Fruit fly (Drosophila melanogaster) whole organism, embryonic: Measurements from ENCODE around the gene CG43438.

Source experiments
- Aef1 ChIP-seq: fragments of 200-800 bp; sonication (Bioruptor generic); IDR thresholded peaks from 3 replicates; pipeline ENCODE4 v1.3.6; 2022; ENCODE audit warnings: missing biosample characterization, missing genetic modification characterization
- CG12219 ChIP-seq: fragments of 200-800 bp; sonication (Bioruptor generic); optimal IDR thresholded peaks from 3 replicates; lab custom pipeline; 2018; ENCODE audit warnings: missing biosample characterization, mild to moderate bottlenecking, missing genetic modification characterization
- CG12299 ChIP-seq: fragments of 200-800 bp; sonication (Bioruptor generic); optimal IDR thresholded peaks from 2 replicates; lab custom pipeline; 2018; ENCODE audit warnings: missing biosample characterization, mild to moderate bottlenecking, missing genetic modification characterization
- CG12942 ChIP-seq: fragments of 200-800 bp; sonication (Bioruptor generic); optimal IDR thresholded peaks from 3 replicates; lab custom pipeline; 2016; ENCODE audit warnings: missing biosample characterization, missing genetic modification characterization
- CG15269 ChIP-seq: fragments of 200-800 bp; sonication (Bioruptor generic); optimal IDR thresholded peaks from 2 replicates; lab custom pipeline; 2018; ENCODE audit warnings: missing biosample characterization, mild to moderate bottlenecking, missing genetic modification characterization, moderate library complexity
- CG16863 ChIP-seq: fragments of 200-800 bp; sonication (Bioruptor generic); optimal IDR thresholded peaks from 3 replicates; lab custom pipeline; 2016; ENCODE audit warnings: missing biosample characterization, missing genetic modification characterization
- CG18262 ChIP-seq: fragments of 200-800 bp; optimal IDR thresholded peaks from 3 replicates; lab custom pipeline; 2019; ENCODE audit warnings: missing biosample characterization, mild to moderate bottlenecking, missing genetic modification characterization, moderate library complexity
- CG18599 ChIP-seq: fragments of 200-800 bp; sonication (Bioruptor generic); optimal IDR thresholded peaks from 3 replicates; lab custom pipeline; 2017; ENCODE audit warnings: missing biosample characterization, missing genetic modification characterization, mild to moderate bottlenecking, moderate library complexity, missing genetic modification reagents
- CG18619 ChIP-seq: fragments of 200-800 bp; sonication (Bioruptor generic); optimal IDR thresholded peaks from 3 replicates; lab custom pipeline; 2017; ENCODE audit warnings: missing biosample characterization, mild to moderate bottlenecking, missing genetic modification characterization
- CG18764 ChIP-seq: fragments of 200-800 bp; sonication (Bioruptor generic); optimal IDR thresholded peaks from 3 replicates; lab custom pipeline; 2016; ENCODE audit warnings: missing biosample characterization, missing genetic modification characterization
- CG31224 ChIP-seq: fragments of 200-800 bp; sonication (Bioruptor generic); IDR thresholded peaks from 2 replicates; pipeline ENCODE4 v1.3.6; 2022; ENCODE audit warnings: missing biosample characterization, missing genetic modification characterization
- CG3163 ChIP-seq: fragments of 200-800 bp; sonication (Bioruptor generic); optimal IDR thresholded peaks from 3 replicates; lab custom pipeline; 2016; ENCODE audit warnings: missing biosample characterization, missing genetic modification characterization
- CG3726 ChIP-seq: fragments of 200-800 bp; sonication (Bioruptor generic); IDR thresholded peaks from 3 replicates; pipeline ENCODE4, ENCODE4 v1.3.6; 2022; ENCODE audit warnings: missing biosample characterization, missing genetic modification characterization
- CG6254 ChIP-seq: fragments of 200-800 bp; sonication (Bioruptor generic); optimal IDR thresholded peaks from 3 replicates; lab custom pipeline; 2017; ENCODE audit warnings: mild to moderate bottlenecking, missing biosample characterization, missing genetic modification reagents, missing genetic modification characterization
- CG9727 ChIP-seq: fragments of 200-800 bp; sonication (Bioruptor generic); optimal IDR thresholded peaks from 3 replicates; lab custom pipeline; 2017; ENCODE audit warnings: missing biosample characterization, mild to moderate bottlenecking, missing genetic modification characterization
- CG9876 ChIP-seq: fragments of 200-800 bp; sonication (Bioruptor generic); optimal IDR thresholded peaks from 2 replicates; lab custom pipeline; 2016; ENCODE audit warnings: missing biosample characterization, missing genetic modification characterization
- Eip74EF ChIP-seq, 2 experiments: fragments of 200-800 bp in 1 of 2; fragments of >200 bp in 1 of 2; sonication (Bioruptor generic) in 1 of 2; optimal IDR thresholded peaks; 2 replicates each; lab custom pipeline; 2017 to 2019; ENCODE audit warnings: missing biosample characterization in 2 of 2, missing genetic modification characterization in 2 of 2, mild to moderate bottlenecking in 1 of 2, moderate library complexity in 1 of 2
- Gug ChIP-seq: fragments of 200-800 bp; sonication (Bioruptor generic); IDR thresholded peaks from 4 replicates; pipeline ENCODE4 v1.3.6; 2022; ENCODE audit warnings: missing biosample characterization, missing genetic modification characterization
- HLH3B ChIP-seq: fragments of 200-800 bp; sonication (Bioruptor generic); IDR thresholded peaks from 2 replicates; pipeline ENCODE4 v1.3.6; 2022; ENCODE audit warnings: missing biosample characterization, missing genetic modification characterization
- Hand ChIP-seq: fragments of 200-800 bp; sonication (Bioruptor generic); optimal IDR thresholded peaks from 2 replicates; lab custom pipeline; 2017; ENCODE audit warnings: mild to moderate bottlenecking, missing biosample characterization, missing genetic modification reagents, missing genetic modification characterization
- HmgD ChIP-seq: fragments of 200-800 bp; sonication (Bioruptor generic); optimal IDR thresholded peaks from 3 replicates; lab custom pipeline; 2016; ENCODE audit warnings: missing biosample characterization, missing genetic modification characterization
- Hr39 ChIP-seq: fragments of >200 bp; optimal IDR thresholded peaks from 2 replicates; lab custom pipeline; 2017
- MESR4 ChIP-seq: fragments of 200-800 bp; sonication (Bioruptor generic); optimal IDR thresholded peaks from 2 replicates; lab custom pipeline; 2018; ENCODE audit warnings: missing biosample characterization, mild to moderate bottlenecking, missing genetic modification characterization, moderate library complexity
- NC2β ChIP-seq: fragments of 200-800 bp; sonication (Bioruptor generic); optimal IDR thresholded peaks from 2 replicates; lab custom pipeline; 2016; ENCODE audit warnings: missing biosample characterization, missing genetic modification characterization
- Neu2 ChIP-seq: fragments of 200-800 bp; sonication (Bioruptor generic); optimal IDR thresholded peaks from 3 replicates; lab custom pipeline; 2016; ENCODE audit warnings: missing biosample characterization, missing genetic modification characterization, borderline replicate concordance
- Opbp ChIP-seq: fragments of 200-800 bp; sonication (Bioruptor generic); IDR thresholded peaks from 3 replicates; pipeline ENCODE4 v1.3.6; 2022; ENCODE audit warnings: missing biosample characterization, missing genetic modification characterization; ENCODE audit not compliant: partially characterized antibody
- Optix ChIP-seq: fragments of 200-800 bp; sonication (Bioruptor generic); IDR thresholded peaks from 3 replicates; pipeline ENCODE4 v1.3.6; 2022; ENCODE audit warnings: missing biosample characterization, missing genetic modification characterization
- Pdp1 ChIP-seq, 2 experiments: fragments of 200-800 bp; sonication (Bioruptor generic); optimal IDR thresholded peaks; 3 replicates each; lab custom pipeline; 2016; ENCODE audit warnings: missing biosample characterization in 2 of 2, missing genetic modification characterization in 2 of 2, mild to moderate bottlenecking in 1 of 2, moderate library complexity in 1 of 2
- Scr ChIP-seq: fragments of 200-800 bp; sonication (Bioruptor generic); IDR thresholded peaks from 2 replicates; pipeline ENCODE4 v1.3.6; 2022; ENCODE audit warnings: missing biosample characterization, missing genetic modification characterization; ENCODE audit not compliant: partially characterized antibody
- Vsx1 ChIP-seq: fragments of 200-800 bp; sonication (Bioruptor generic); optimal IDR thresholded peaks from 2 replicates; lab custom pipeline; 2017; ENCODE audit warnings: missing biosample characterization, mild to moderate bottlenecking, missing genetic modification characterization, missing genetic modification reagents
- Xbp1 ChIP-seq: fragments of 200-800 bp; sonication (Bioruptor generic); optimal IDR thresholded peaks from 3 replicates; lab custom pipeline; 2016; ENCODE audit warnings: missing biosample characterization, mild to moderate bottlenecking, missing genetic modification characterization
- amos ChIP-seq: fragments of 200-800 bp; sonication (Bioruptor generic); IDR thresholded peaks from 2 replicates; pipeline ENCODE4 v1.3.6; 2022; ENCODE audit warnings: missing biosample characterization, missing genetic modification characterization; ENCODE audit not compliant: partially characterized antibody
- bigmax ChIP-seq: fragments of 200-800 bp; sonication (Bioruptor generic); optimal IDR thresholded peaks from 2 replicates; lab custom pipeline; 2018; ENCODE audit warnings: missing biosample characterization, mild to moderate bottlenecking, missing genetic modification characterization
- croc ChIP-seq: fragments of 200-800 bp; sonication (Bioruptor generic); conservative IDR thresholded peaks from 3 replicates; pipeline ENCODE4 v1.3.6; 2022; ENCODE audit warnings: missing biosample characterization, missing genetic modification characterization
- da ChIP-seq: fragments of 200-800 bp; sonication (Bioruptor generic); optimal IDR thresholded peaks from 2 replicates; lab custom pipeline; 2016; ENCODE audit warnings: missing biosample characterization, missing genetic modification characterization
- dysf ChIP-seq: fragments of 200-800 bp; sonication (Bioruptor generic); IDR thresholded peaks from 3 replicates; pipeline ENCODE4 v1.3.6; 2022; ENCODE audit warnings: missing biosample characterization, missing genetic modification characterization
- eyg ChIP-seq: fragments of 200-800 bp; sonication (Bioruptor generic); optimal IDR thresholded peaks from 3 replicates; lab custom pipeline; 2016; ENCODE audit warnings: missing biosample characterization, missing genetic modification characterization
- fd96Cb ChIP-seq: fragments of 200-800 bp; sonication (Bioruptor generic); optimal IDR thresholded peaks from 2 replicates; lab custom pipeline; 2018; ENCODE audit warnings: missing biosample characterization, mild to moderate bottlenecking, missing genetic modification characterization, moderate library complexity
- gce ChIP-seq: fragments of 200-800 bp; sonication (Bioruptor generic); IDR thresholded peaks from 3 replicates; pipeline ENCODE4 v1.3.6; 2022; ENCODE audit warnings: missing biosample characterization, missing genetic modification characterization
- jumu ChIP-seq: fragments of 200-800 bp; sonication (Bioruptor generic); optimal IDR thresholded peaks from 3 replicates; lab custom pipeline; 2016; ENCODE audit warnings: missing biosample characterization, missing genetic modification characterization
- mld ChIP-seq: fragments of 200-800 bp; sonication (Bioruptor generic); IDR thresholded peaks from 3 replicates; pipeline ENCODE4 v1.3.6; 2022; ENCODE audit warnings: missing biosample characterization, missing genetic modification characterization; ENCODE audit not compliant: partially characterized antibody
- nerfin-1 ChIP-seq: fragments of 200-800 bp; sonication (Bioruptor generic); optimal IDR thresholded peaks from 3 replicates; lab custom pipeline; 2019; ENCODE audit warnings: missing biosample characterization, mild to moderate bottlenecking, missing genetic modification characterization, moderate library complexity
- pb ChIP-seq: fragments of 200-800 bp; sonication (Bioruptor generic); optimal IDR thresholded peaks from 3 replicates; lab custom pipeline; 2016; ENCODE audit warnings: missing biosample characterization, missing genetic modification characterization
- pho ChIP-seq: fragments of 200-800 bp; sonication (Bioruptor generic); optimal IDR thresholded peaks from 2 replicates; lab custom pipeline; 2016; ENCODE audit warnings: missing biosample characterization, missing genetic modification characterization
- pum ChIP-seq: fragments of 200-800 bp; sonication (Bioruptor generic); optimal IDR thresholded peaks from 2 replicates; lab custom pipeline; 2016; ENCODE audit warnings: missing biosample characterization, missing genetic modification characterization
- pzg ChIP-seq: fragments of 200-800 bp; sonication (Bioruptor generic); optimal IDR thresholded peaks from 3 replicates; lab custom pipeline; 2018; ENCODE audit warnings: missing biosample characterization, mild to moderate bottlenecking, missing genetic modification characterization, moderate library complexity
- sens ChIP-seq: fragments of 200-800 bp; sonication (Bioruptor generic); peaks from one replicate; lab custom pipeline; 2016; ENCODE audit warnings: missing biosample characterization, missing genetic modification characterization
- seq ChIP-seq: fragments of 200-800 bp; sonication (Bioruptor generic); IDR thresholded peaks from 2 replicates; pipeline ENCODE4 v1.3.6; 2022; ENCODE audit warnings: missing biosample characterization, missing genetic modification characterization
- so ChIP-seq: fragments of 200-800 bp; sonication (Bioruptor generic); IDR thresholded peaks from 3 replicates; pipeline ENCODE4 v1.3.6; 2022; ENCODE audit warnings: missing biosample characterization, missing genetic modification characterization
- ttk ChIP-seq: fragments of 200-800 bp; sonication (Bioruptor generic); IDR thresholded peaks from 2 replicates; pipeline ENCODE4 v2.1.2; 2022; ENCODE audit warnings: missing biosample characterization, missing genetic modification characterization
- unc-4 ChIP-seq: fragments of 200-800 bp; sonication (Bioruptor generic); IDR thresholded peaks from 2 replicates; pipeline ENCODE4 v1.3.6; 2022; ENCODE audit warnings: missing biosample characterization, missing genetic modification characterization; ENCODE audit not compliant: partially characterized antibody

Gene CG43438

dm6 chr2L:11528129-11528589, 7.8 kb upstream of the CG43438 start, which contains the start of gene CG31705 (continued):
- TF ChIP-seq CG3726: 0 out of 3 replicates have a peak, but pooled peaks have one; percentile 70
- TF ChIP-seq MESR4: no peak
- no peak for TF ChIP-seq CG12299
- no peak for TF ChIP-seq pum (GFP tag; lab: Kevin White, UChicago)
- peak; percentile 58 for TF ChIP-seq CG15269 (tag; lab: Kevin White, UChicago)
- peak; percentile 63 for TF ChIP-seq sens (GFP tag; lab: Kevin White, UChicago)
- no peak for TF ChIP-seq unc-4
- no peak for TF ChIP-seq Gug (GFP tag; lab: Robert Waterston, UW)
- no peak for TF ChIP-seq eyg (GFP tag; lab: Kevin White, UChicago)
- no peak for TF ChIP-seq amos
- no peak for TF ChIP-seq Scr (GFP tag; lab: Robert Waterston, UW)
- TF ChIP-seq CG31224: peak; percentile 5; the same call in 1 of the 2 replicates
- no peak for TF ChIP-seq CG9876 (GFP tag; lab: Kevin White, UChicago)
- peak; percentile 7 for TF ChIP-seq Xbp1 (GFP tag; lab: Kevin White, UChicago)
- peak; percentile 64; the same call in 2 of the 3 replicates for TF ChIP-seq dysf (GFP tag; lab: Robert Waterston, UW)
- TF ChIP-seq CG9727 (GFP tag; lab: Kevin White, UChicago): peak; percentile 72
- no peak for TF ChIP-seq Hand (GFP tag; lab: Kevin White, UChicago)
- no peak for TF ChIP-seq Hr39 (lab: Kevin White, UChicago)
- no peak for TF ChIP-seq pb
- peak; percentile 33 for TF ChIP-seq fd96Cb (tag; lab: Kevin White, UChicago)
- TF ChIP-seq ttk (GFP tag; lab: Robert Waterston, UW): 0 out of 2 replicates have a peak, but pooled peaks have one; percentile 13
- no peak for TF ChIP-seq CG16863 (GFP tag; lab: Kevin White, UChicago)
- TF ChIP-seq CG18262: no peak
- TF ChIP-seq bigmax (GFP tag; lab: Kevin White, UChicago): no peak
- no peak for TF ChIP-seq Vsx1
- TF ChIP-seq Pdp1 (GFP tag; optimal IDR thresholded peaks at IDR 0.05; lab: Kevin White, UChicago): no peak
- TF ChIP-seq pho (GFP tag; lab: Kevin White, UChicago): no peak
- TF ChIP-seq gce (GFP tag; lab: Robert Waterston, UW): no peak
- TF ChIP-seq Opbp: no peak
- TF ChIP-seq mld (GFP tag; lab: Robert Waterston, UW): no peak
- no peak for TF ChIP-seq Eip74EF (GFP tag; optimal IDR thresholded peaks at IDR 0.05; lab: Kevin White, UChicago)
- no peak for TF ChIP-seq croc (GFP tag; lab: Robert Waterston, UW)
- no peak for TF ChIP-seq CG18764 (GFP tag; lab: Kevin White, UChicago)
- TF ChIP-seq Aef1 (GFP tag; lab: Robert Waterston, UW): no peak
- TF ChIP-seq so (GFP tag; lab: Robert Waterston, UW): no peak
- TF ChIP-seq pzg (GFP tag; lab: Kevin White, UChicago): no peak
- TF ChIP-seq jumu (GFP tag; lab: Kevin White, UChicago): no peak
- peak; percentile 48 for TF ChIP-seq CG18619
- no peak for TF ChIP-seq da
- TF ChIP-seq CG6254 (GFP tag; lab: Kevin White, UChicago): no peak
- no peak for TF ChIP-seq seq (GFP tag; lab: Robert Waterston, UW)
- TF ChIP-seq CG18599 (GFP tag; lab: Kevin White, UChicago): peak; percentile 50
- no peak for TF ChIP-seq Optix (GFP tag; lab: Robert Waterston, UW)
- no peak for TF ChIP-seq NC2β (GFP tag; lab: Kevin White, UChicago)
- no peak for TF ChIP-seq CG3163 (GFP tag; lab: Kevin White, UChicago)
- no peak for TF ChIP-seq Neu2 (GFP tag; lab: Kevin White, UChicago)
- no peak for TF ChIP-seq CG12219 (GFP tag; lab: Kevin White, UChicago)
- no peak for TF ChIP-seq CG12942 (GFP tag; lab: Kevin White, UChicago)
- TF ChIP-seq nerfin-1 (tag; lab: Kevin White, UChicago): no peak
- no peak; the same call in 1 of the 2 replicates for TF ChIP-seq HLH3B (GFP tag; lab: Robert Waterston, UW)
- no peak for TF ChIP-seq HmgD (GFP tag; lab: Kevin White, UChicago)
